Worm (Caenorhabditis elegans): ENCODE results near the gene faah-6.

faah-6 gene

ce11 chrIII:11657185-11657817 is 7.0 kb downstream of the faah-6 start, which contains the start of gene crh-1 (continued):
- TF ChIP-seq arid-1 (GFP tag; conservative IDR thresholded peaks at IDR 0.05), result no peak
- TF ChIP-seq Y105C5A.15 (GFP tag; IDR thresholded peaks at IDR 0.05), result no peak
- no peak for TF ChIP-seq zip-2 (tag; optimal IDR thresholded peaks at IDR 0.05)
- peak; percentile 67 for TF ChIP-seq dmd-6 (GFP tag; IDR thresholded peaks at IDR 0.05)
- no peak for TF ChIP-seq daf-8 (GFP tag; IDR thresholded peaks at IDR 0.05)
- TF ChIP-seq zfp-2 (tag; optimal IDR thresholded peaks at IDR 0.05), result no peak
- no peak for TF ChIP-seq gei-8 (GFP tag; optimal IDR thresholded peaks at IDR 0.05)
- peak; percentile 77 for TF ChIP-seq lin-38 (GFP tag; IDR thresholded peaks at IDR 0.05)
- 0 out of 2 replicates have a peak, but pooled peaks have one; percentile 18 for TF ChIP-seq ctbp-1 (GFP tag; IDR thresholded peaks at IDR 0.05)
- TF ChIP-seq F37D6.2 (tag; optimal IDR thresholded peaks at IDR 0.05), result no peak
- TF ChIP-seq mxl-3 (GFP tag; optimal IDR thresholded peaks at IDR 0.05), result peak; percentile 33
- no peak for TF ChIP-seq fos-1 (tag; optimal IDR thresholded peaks at IDR 0.05)
- no peak for TF ChIP-seq lin-1 (GFP tag; IDR thresholded peaks at IDR 0.05)
- TF ChIP-seq unc-39 (tag; optimal IDR thresholded peaks at IDR 0.05), result no peak
- TF ChIP-seq nhr-10 (tag; optimal IDR thresholded peaks at IDR 0.05), result no peak
- no peak for TF ChIP-seq F10B5.3 (tag; optimal IDR thresholded peaks at IDR 0.05)
- no peak for TF ChIP-seq T20F7.1 (GFP tag; optimal IDR thresholded peaks at IDR 0.05)
- TF ChIP-seq daf-19 (GFP tag; conservative IDR thresholded peaks at IDR 0.05), result no peak
- TF ChIP-seq tra-1 (GFP tag; IDR thresholded peaks at IDR 0.05), result no peak
- TF ChIP-seq php-3 (GFP tag; IDR thresholded peaks at IDR 0.05), result peak; percentile 70
- TF ChIP-seq mep-1 (tag; optimal IDR thresholded peaks at IDR 0.05), result peak; percentile 83
- TF ChIP-seq fkh-10 (GFP tag; optimal IDR thresholded peaks at IDR 0.05), result no peak
- no peak for TF ChIP-seq nhr-25 (tag; optimal IDR thresholded peaks at IDR 0.05; ENCODE audit: borderline replicate concordance, insufficient read depth)
- no peak for TF ChIP-seq lin-39 (tag; optimal IDR thresholded peaks at IDR 0.05)
- TF ChIP-seq hif-1 (tag; optimal IDR thresholded peaks at IDR 0.05), result peak in 1 of 2 experiments; percentile 55
- no peak for TF ChIP-seq nhr-11 (tag; optimal IDR thresholded peaks at IDR 0.05)
- 0 out of 2 replicates have a peak, but pooled peaks have one; percentile 58 for TF ChIP-seq dmd-9 (GFP tag; IDR thresholded peaks at IDR 0.05)
- no peak for TF ChIP-seq ceh-82 (tag; optimal IDR thresholded peaks at IDR 0.05)
- TF ChIP-seq rbr-2 (tag; optimal IDR thresholded peaks at IDR 0.05), result peak; percentile 61
- no peak for TF ChIP-seq lir-3 (tag; optimal IDR thresholded peaks at IDR 0.05)
- TF ChIP-seq Y75B8A.6 (GFP tag; IDR thresholded peaks at IDR 0.05), result no peak
- TF ChIP-seq F49E8.2 (tag; optimal IDR thresholded peaks at IDR 0.05; ENCODE audit: borderline replicate concordance), result no peak
- peak; percentile 76 for TF ChIP-seq dpl-1 (GFP tag; optimal IDR thresholded peaks at IDR 0.05)
- no peak for TF ChIP-seq pqm-1 (tag; optimal IDR thresholded peaks at IDR 0.05)
- no peak for TF ChIP-seq attf-4 (tag; optimal IDR thresholded peaks at IDR 0.05)
- TF ChIP-seq madf-5 (GFP tag; IDR thresholded peaks at IDR 0.05), result no peak
- TF ChIP-seq dve-1 (tag; optimal IDR thresholded peaks at IDR 0.05; ENCODE audit: insufficient read depth), result peak; percentile 83
- peak; percentile 28 for TF ChIP-seq nhr-77 (tag; optimal IDR thresholded peaks at IDR 0.05)
- TF ChIP-seq aha-1 (tag), result peak; percentile 99
- TF ChIP-seq ztf-11 (tag; optimal IDR thresholded peaks at IDR 0.05), result no peak
- no peak for TF ChIP-seq nhr-48 (tag; optimal IDR thresholded peaks at IDR 0.05)
- no peak for TF ChIP-seq ama-1 (optimal IDR thresholded peaks at IDR 0.05)
- TF ChIP-seq F26F4.8 (GFP tag; conservative IDR thresholded peaks at IDR 0.05), result no peak
- TF ChIP-seq nhr-28 (tag; optimal IDR thresholded peaks at IDR 0.05), result peak; percentile 60
- TF ChIP-seq egl-27 (tag; optimal IDR thresholded peaks at IDR 0.05), result no peak
- no peak for TF ChIP-seq ceh-28 (tag; optimal IDR thresholded peaks at IDR 0.05)
- no peak for TF ChIP-seq cey-2 (tag; optimal IDR thresholded peaks at IDR 0.05; ENCODE audit: borderline replicate concordance, insufficient read depth)
- TF ChIP-seq nhr-42 (GFP tag; IDR thresholded peaks at IDR 0.05), result no peak
- peak; percentile 58 for TF ChIP-seq ztf-7 (tag; optimal IDR thresholded peaks at IDR 0.05)
- no peak for TF ChIP-seq ces-1 (GFP tag; optimal IDR thresholded peaks at IDR 0.05)
- no peak for TF ChIP-seq jun-1 (tag; optimal IDR thresholded peaks at IDR 0.05)
